Worm (Caenorhabditis elegans) whole organism, late embryonic: Measurements from ENCODE around the gene pqn-73.

Experiments
- dve-1 ChIP-seq: sonication (generic microtip); optimal IDR thresholded peaks from 2 replicates; lab custom pipeline; 2017; ENCODE audit warnings: antibody characterized with exemption, mild to moderate bottlenecking, missing genetic modification characterization, missing compliant biosample characterization
- fkh-10 ChIP-seq: fragments of 150-350 bp; optimal IDR thresholded peaks from 2 replicates; lab custom pipeline; 2014; ENCODE audit warnings: missing biosample characterization, missing genetic modification reagents, missing genetic modification characterization
- fkh-6 ChIP-seq: sonication (generic microtip); optimal IDR thresholded peaks from 2 replicates; lab custom pipeline; 2016; ENCODE audit warnings: missing genetic modification characterization, missing compliant biosample characterization
- lim-6 ChIP-seq: sonication (generic microtip); optimal IDR thresholded peaks from 2 replicates; lab custom pipeline; 2016; ENCODE audit warnings: missing genetic modification characterization, missing compliant biosample characterization
- nhr-11 ChIP-seq: fragments of 150-350 bp; optimal IDR thresholded peaks from 2 replicates; lab custom pipeline; 2014; ENCODE audit warnings: missing biosample characterization, missing genetic modification characterization
- npax-4 ChIP-seq: sonication (generic microtip); optimal IDR thresholded peaks from 2 replicates; lab custom pipeline; 2016; ENCODE audit warnings: missing genetic modification characterization, missing compliant biosample characterization
- pha-4 ChIP-seq: fragments of 150-350 bp; optimal IDR thresholded peaks from 2 replicates; lab custom pipeline; 2018; ENCODE audit warnings: missing biosample characterization, missing genetic modification reagents, missing genetic modification characterization
- unc-55 ChIP-seq: sonication (generic microtip); optimal IDR thresholded peaks from 2 replicates; lab custom pipeline; 2017; ENCODE audit warnings: missing biosample characterization, missing genetic modification reagents, missing genetic modification characterization

- no peak for TF ChIP-seq fkh-6 (tag; lab: Kevin White, UChicago)
- no peak for TF ChIP-seq unc-55 (GFP tag; lab: Kevin White, UChicago)
- no peak for TF ChIP-seq fkh-10 (GFP tag; lab: Kevin White, UChicago)
- no peak for TF ChIP-seq npax-4 (tag; lab: Kevin White, UChicago)
- no peak for TF ChIP-seq nhr-11 (tag; lab: Kevin White, UChicago)
- no peak for TF ChIP-seq dve-1 (tag; lab: Kevin White, UChicago)
- TF ChIP-seq pha-4, result no peak
- no peak for TF ChIP-seq lim-6
Observed at ce11 chrII:8514729-8515128, 25.8 kb upstream of the pqn-73 start, which contains the start of gene ctg-2.
